Fruit fly (Drosophila melanogaster) Kc167 (cell line): Measurements from ENCODE around the gene up.

Experiments used
- Myc ChIP-seq: fragments of >200 bp; optimal IDR thresholded peaks from 2 replicates; lab custom pipeline; 2017; ENCODE audit warnings: missing external identifiers
- Sin3A ChIP-seq: fragments of >200 bp; optimal IDR thresholded peaks from 2 replicates; lab custom pipeline; 2018; ENCODE audit warnings: missing external identifiers
- h ChIP-seq: fragments of >200 bp; optimal IDR thresholded peaks from 3 replicates; lab custom pipeline; 2018; ENCODE audit warnings: missing external identifiers
- insv ChIP-seq: fragments of >200 bp; optimal IDR thresholded peaks from 3 replicates; lab custom pipeline; 2018; ENCODE audit warnings: missing external identifiers
- psq ChIP-seq: fragments of >200 bp; optimal IDR thresholded peaks from 2 replicates; lab custom pipeline; 2017; ENCODE audit warnings: missing external identifiers
- ttk ChIP-seq: sonication (Bioruptor generic); optimal IDR thresholded peaks from 2 replicates; lab custom pipeline; 2017; ENCODE audit warnings: missing external identifiers

dm6 chrX:13641891-13642617, 39.7 kb upstream of the up start:
- TF ChIP-seq h (no peak), ttk (no peak), Myc (no peak), psq (lab: Kevin White, UChicago) (no peak), insv (no peak), Sin3A (lab: Kevin White, UChicago) (no peak)
